Worm (Caenorhabditis elegans) whole organism, L2 larva: Measurements from ENCODE around the gene H04M03.3.

Source experiments
- C34F6.9 ChIP-seq: fragments of 150-350 bp; optimal IDR thresholded peaks from 2 replicates; lab custom pipeline; 2014; ENCODE audit warnings: missing biosample characterization, missing genetic modification characterization
- F13H6.1 ChIP-seq: sonication (generic microtip); optimal IDR thresholded peaks from 2 replicates; lab custom pipeline; 2016; ENCODE audit warnings: missing genetic modification characterization, missing compliant biosample characterization
- R02D3.7 ChIP-seq: fragments of 150-350 bp; optimal IDR thresholded peaks from 2 replicates; lab custom pipeline; 2014; ENCODE audit warnings: missing biosample characterization, missing genetic modification characterization
- Y55F3AM.14 ChIP-seq: fragments of 200-800 bp; sonication (Bioruptor generic); optimal IDR thresholded peaks from 2 replicates; lab custom pipeline; 2018; ENCODE audit warnings: mild to moderate bottlenecking, missing genetic modification characterization, missing compliant biosample characterization
- aly-2 ChIP-seq: fragments of 150-350 bp; optimal IDR thresholded peaks from 2 replicates; lab custom pipeline; 2014; ENCODE audit warnings: missing biosample characterization, missing genetic modification characterization
- ama-1 ChIP-seq: fragments of 150-350 bp; optimal IDR thresholded peaks from 2 replicates; lab custom pipeline; 2018; ENCODE audit warnings: inconsistent platforms
- ceh-16 ChIP-seq: fragments of 150-350 bp; optimal IDR thresholded peaks from 2 replicates; lab custom pipeline; 2014; ENCODE audit warnings: missing biosample characterization, missing genetic modification characterization
- ceh-82 ChIP-seq: fragments of 150-350 bp; optimal IDR thresholded peaks from 2 replicates; lab custom pipeline; 2014; ENCODE audit warnings: missing biosample characterization, missing genetic modification characterization
- egl-27 ChIP-seq: sonication (generic microtip); optimal IDR thresholded peaks from 3 replicates; lab custom pipeline; 2017; ENCODE audit warnings: missing biosample characterization, missing genetic modification reagents, missing genetic modification characterization
- elt-1 ChIP-seq: fragments of 150-350 bp; optimal IDR thresholded peaks from 2 replicates; lab custom pipeline; 2014; ENCODE audit warnings: missing biosample characterization, missing genetic modification characterization
- fos-1 ChIP-seq: fragments of 150-350 bp; optimal IDR thresholded peaks from 2 replicates; lab custom pipeline; 2014; ENCODE audit warnings: missing biosample characterization, missing genetic modification characterization
- gmeb-1 ChIP-seq: fragments of 150-350 bp; optimal IDR thresholded peaks from 2 replicates; lab custom pipeline; 2014; ENCODE audit warnings: missing biosample characterization, missing genetic modification characterization
- lin-11 ChIP-seq: fragments of 150-350 bp; sonication (generic microtip); optimal IDR thresholded peaks from 2 replicates; lab custom pipeline; 2014; ENCODE audit warnings: missing biosample characterization, missing genetic modification characterization, inconsistent platforms, mixed read lengths
- lin-13 ChIP-seq: fragments of 150-350 bp; optimal IDR thresholded peaks from 2 replicates; lab custom pipeline; 2014; ENCODE audit warnings: missing biosample characterization, missing genetic modification reagents, missing genetic modification characterization
- lin-39 ChIP-seq: fragments of 150-350 bp; optimal IDR thresholded peaks from 2 replicates; lab custom pipeline; 2014; ENCODE audit warnings: missing biosample characterization, missing genetic modification reagents, missing genetic modification characterization
- lsy-2 ChIP-seq, 2 experiments: fragments of 150-350 bp in 1 of 2; sonication (generic microtip) in 1 of 2; optimal IDR thresholded peaks; 2 replicates each; lab custom pipeline; 2014 to 2017; ENCODE audit warnings: missing biosample characterization in 2 of 2, missing genetic modification characterization in 2 of 2
- mab-5 ChIP-seq: fragments of 150-350 bp; optimal IDR thresholded peaks from 2 replicates; lab custom pipeline; 2014; ENCODE audit warnings: missing biosample characterization, missing genetic modification characterization
- mbf-1 ChIP-seq: sonication (generic microtip); optimal IDR thresholded peaks from 2 replicates; lab custom pipeline; 2017; ENCODE audit warnings: missing biosample characterization, missing genetic modification characterization
- mdl-1 ChIP-seq, 2 experiments: fragments of 150-350 bp in 1 of 2; sonication (generic microtip) in 1 of 2; optimal IDR thresholded peaks; 2 replicates each; lab custom pipeline; 2017; ENCODE audit warnings: missing biosample characterization in 2 of 2, missing genetic modification characterization in 2 of 2
- nhr-11 ChIP-seq: fragments of 150-350 bp; optimal IDR thresholded peaks from 2 replicates; lab custom pipeline; 2014; ENCODE audit warnings: missing biosample characterization, missing genetic modification characterization
- nhr-12 ChIP-seq: fragments of 150-350 bp; optimal IDR thresholded peaks from 2 replicates; lab custom pipeline; 2014; ENCODE audit warnings: missing biosample characterization, missing genetic modification characterization
- nhr-129 ChIP-seq: fragments of 150-350 bp; optimal IDR thresholded peaks from 2 replicates; lab custom pipeline; 2014; ENCODE audit warnings: missing biosample characterization, missing genetic modification characterization
- nhr-23 ChIP-seq: fragments of 150-350 bp; optimal IDR thresholded peaks from 2 replicates; lab custom pipeline; 2014; ENCODE audit warnings: missing biosample characterization, missing genetic modification reagents, missing genetic modification characterization
- nhr-237 ChIP-seq: fragments of 150-350 bp; optimal IDR thresholded peaks from 2 replicates; lab custom pipeline; 2014; ENCODE audit warnings: missing biosample characterization, missing genetic modification characterization
- nhr-25 ChIP-seq: fragments of 150-350 bp; sonication (generic microtip); optimal IDR thresholded peaks from 3 replicates; lab custom pipeline; 2014; ENCODE audit warnings: missing biosample characterization, missing genetic modification characterization
- sem-4 ChIP-seq: fragments of 150-350 bp; optimal IDR thresholded peaks from 2 replicates; lab custom pipeline; 2014; ENCODE audit warnings: missing biosample characterization, missing genetic modification reagents, missing genetic modification characterization
- skn-1 ChIP-seq: sonication (generic microtip); optimal IDR thresholded peaks from 2 replicates; lab custom pipeline; 2017; ENCODE audit warnings: missing biosample characterization, missing genetic modification characterization
- sma-3 ChIP-seq: sonication (generic microtip); optimal IDR thresholded peaks from 2 replicates; lab custom pipeline; 2016; ENCODE audit warnings: missing genetic modification reagents, missing genetic modification characterization, missing compliant biosample characterization
- sma-9 ChIP-seq, 2 experiments: fragments of 150-350 bp in 1 of 2; sonication (generic microtip) in 1 of 2; optimal IDR thresholded peaks; 2 replicates each; lab custom pipeline; 2014 to 2016; ENCODE audit warnings: missing genetic modification characterization in 2 of 2, mild to moderate bottlenecking in 1 of 2, missing biosample characterization in 1 of 2, missing compliant biosample characterization in 1 of 2, missing genetic modification reagents in 1 of 2, moderate library complexity in 1 of 2
- unc-39 ChIP-seq: fragments of 150-350 bp; optimal IDR thresholded peaks from 2 replicates; lab custom pipeline; 2014; ENCODE audit warnings: missing biosample characterization, missing genetic modification characterization
- unc-55 ChIP-seq: fragments of 150-350 bp; sonication (generic microtip); optimal IDR thresholded peaks from 3 replicates; lab custom pipeline; 2014; ENCODE audit warnings: missing biosample characterization, missing genetic modification reagents, missing genetic modification characterization
- zag-1 ChIP-seq: fragments of 150-350 bp; optimal IDR thresholded peaks from 2 replicates; lab custom pipeline; 2014; ENCODE audit warnings: missing biosample characterization, missing genetic modification characterization
- ztf-1 ChIP-seq: fragments of 200-800 bp; sonication (Bioruptor generic); conservative IDR thresholded peaks from 2 replicates; pipeline ENCODE4 v1.3.6; 2022; ENCODE audit warnings: missing genetic modification characterization, missing compliant biosample characterization
- ztf-4 ChIP-seq: fragments of 150-350 bp; optimal IDR thresholded peaks from 2 replicates; lab custom pipeline; 2014; ENCODE audit warnings: missing biosample characterization, missing genetic modification characterization

Gene H04M03.3

DNA sequence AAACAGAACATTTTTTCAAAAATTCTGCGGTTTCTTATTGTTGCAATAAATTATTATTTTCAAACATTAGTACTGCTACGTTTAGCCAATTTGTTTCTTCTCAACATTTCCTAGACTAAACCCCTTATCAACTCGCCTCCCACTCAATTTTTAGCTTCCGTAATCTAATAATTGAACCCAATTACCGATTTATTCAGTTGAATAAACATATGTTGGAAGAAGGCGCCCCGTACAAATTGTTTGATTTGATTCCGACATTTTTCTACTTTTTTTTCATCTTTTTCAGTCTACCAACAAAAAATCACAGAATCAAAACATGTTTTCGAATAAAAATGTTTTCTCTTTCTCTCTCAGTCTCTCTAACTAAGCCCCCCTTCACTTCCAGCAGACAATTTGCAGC, 11.4 kb downstream of the H04M03.3 start:
- no peak for TF ChIP-seq F13H6.1 (tag; lab: Kevin White, UChicago)
- TF ChIP-seq ztf-1 (GFP tag; lab: Robert Waterston, UW), result no peak
- no peak for TF ChIP-seq nhr-25
- TF ChIP-seq lin-39 (tag; lab: Kevin White, UChicago), result no peak
- TF ChIP-seq ceh-16 (tag; lab: Kevin White, UChicago), result no peak
- no peak for TF ChIP-seq C34F6.9 (tag; lab: Kevin White, UChicago)
- TF ChIP-seq skn-1 (tag; lab: Kevin White, UChicago), result no peak
- no peak for TF ChIP-seq unc-39
- no peak for TF ChIP-seq ztf-4 (tag; lab: Kevin White, UChicago)
- TF ChIP-seq ceh-82 (tag; lab: Kevin White, UChicago), result no peak
- TF ChIP-seq zag-1 (tag; lab: Kevin White, UChicago), result no peak
- TF ChIP-seq aly-2 (tag; lab: Kevin White, UChicago), result no peak
- TF ChIP-seq Y55F3AM.14 (GFP tag; lab: Kevin White, UChicago), result no peak
- no peak for TF ChIP-seq nhr-11
- TF ChIP-seq nhr-23 (tag; lab: Kevin White, UChicago), result no peak
- no peak for TF ChIP-seq lin-13 (GFP tag; lab: Kevin White, UChicago)
- TF ChIP-seq, all 48 proteins: peak for 0

DNA sequence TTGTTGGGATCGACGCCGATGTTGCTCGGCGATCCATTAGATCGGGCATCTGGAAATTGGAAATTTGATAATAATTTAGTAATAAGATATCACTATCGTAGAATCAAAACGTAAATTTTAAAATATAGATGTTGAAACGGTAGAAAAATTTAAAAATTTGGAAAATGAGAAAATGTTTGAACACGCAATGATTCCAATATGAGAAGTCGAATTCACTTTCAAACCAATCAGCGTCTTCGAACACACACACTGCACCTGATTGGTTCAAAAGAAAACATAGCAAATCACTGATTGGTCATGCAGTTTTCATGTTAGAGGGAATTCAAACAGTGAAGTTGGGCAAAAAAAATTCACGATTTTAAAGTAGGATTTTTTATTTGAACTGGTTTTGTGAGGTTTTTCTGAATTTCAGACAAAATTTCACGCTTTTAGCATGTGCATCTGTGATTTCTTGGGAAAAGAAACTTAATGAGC, 12.0 kb downstream of the H04M03.3 start, which contains the start of gene H04M03.12:
Gene H04M03.12 (minus strand): TSS at position 51 of the 474 bp plus-strand sequence.
- TF ChIP-seq nhr-237 (tag; lab: Kevin White, UChicago), result no peak
- TF ChIP-seq fos-1 (tag; lab: Kevin White, UChicago), result no peak
- no peak for TF ChIP-seq ztf-4 (tag; lab: Kevin White, UChicago)
- no peak for TF ChIP-seq lin-39 (tag; lab: Kevin White, UChicago)
- no peak for TF ChIP-seq lin-11 (tag; lab: Kevin White, UChicago)
- TF ChIP-seq sem-4 (tag; lab: Kevin White, UChicago), result no peak
- no peak for TF ChIP-seq mab-5
- TF ChIP-seq gmeb-1 (tag; lab: Kevin White, UChicago), result no peak
- no peak for TF ChIP-seq mbf-1
- TF ChIP-seq nhr-23 (tag; lab: Kevin White, UChicago), result no peak
- no peak for TF ChIP-seq sma-3
- no peak for TF ChIP-seq R02D3.7 (tag; lab: Kevin White, UChicago)
- TF ChIP-seq nhr-25, result no peak
- no peak for TF ChIP-seq nhr-12 (tag; lab: Kevin White, UChicago)
- no peak for TF ChIP-seq zag-1 (tag; lab: Kevin White, UChicago)
- no peak for TF ChIP-seq skn-1 (tag; lab: Kevin White, UChicago)
- no peak for TF ChIP-seq sma-9 (GFP tag; optimal IDR thresholded peaks at IDR 0.05; lab: Kevin White, UChicago)
- TF ChIP-seq sma-9 (tag; optimal IDR thresholded peaks at IDR 0.05; lab: Kevin White, UChicago), result no peak
- no peak for TF ChIP-seq ztf-1 (GFP tag; lab: Robert Waterston, UW)
- no peak for TF ChIP-seq aly-2 (tag; lab: Kevin White, UChicago)
- no peak for TF ChIP-seq nhr-129 (tag; lab: Kevin White, UChicago)

DNA sequence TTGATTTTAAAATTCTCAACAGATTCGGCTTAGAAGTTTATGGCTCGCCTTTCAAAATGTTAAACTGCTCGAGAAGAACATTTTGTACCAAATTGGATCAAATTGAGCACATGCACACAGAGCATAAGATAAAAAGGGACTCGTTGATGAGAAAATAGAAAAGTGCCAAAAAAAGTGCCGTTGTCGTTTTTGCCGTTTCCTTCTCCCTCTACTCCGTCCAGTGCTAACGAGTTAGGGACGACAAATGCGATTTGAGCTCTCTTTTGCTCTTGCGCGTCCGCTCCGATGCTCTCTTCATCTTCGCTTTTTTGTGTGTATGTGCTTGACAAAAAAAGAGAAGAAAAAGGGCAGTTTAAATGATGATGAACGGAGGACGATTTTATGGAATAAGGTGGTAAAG, 23.8 kb downstream of the H04M03.3 start:
- peak; percentile 26 for TF ChIP-seq zag-1 (tag; lab: Kevin White, UChicago)
- no peak for TF ChIP-seq lsy-2 (tag; optimal IDR thresholded peaks at IDR 0.05; lab: Kevin White, UChicago)

DNA sequence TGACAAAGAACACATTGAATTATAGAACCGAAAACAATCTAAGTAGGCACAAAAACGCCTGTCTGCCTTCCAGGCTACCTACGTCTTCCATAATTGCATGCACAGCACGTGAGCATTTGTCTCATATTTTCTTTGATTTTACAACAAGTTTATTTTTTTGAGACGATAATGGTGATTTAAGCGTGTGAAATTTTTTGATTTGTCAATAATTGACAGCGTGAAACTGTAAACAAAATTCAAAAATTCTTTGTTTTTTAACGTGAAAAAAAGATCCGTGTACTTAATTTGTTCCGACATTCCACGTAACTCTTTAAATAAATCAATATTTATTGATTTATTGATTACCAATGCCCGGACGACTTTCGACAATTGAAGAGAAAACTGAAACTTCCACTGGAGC, 25.7 kb downstream of the H04M03.3 start, which contains the start of gene dhhc-13:
Gene dhhc-13 (plus strand): TSS at position 301 of the 400 bp plus-strand sequence.
- TF ChIP-seq lin-11 (tag; lab: Kevin White, UChicago) (no peak), zag-1 (tag; lab: Kevin White, UChicago) (no peak), C34F6.9 (tag; lab: Kevin White, UChicago) (no peak), elt-1 (tag; lab: Kevin White, UChicago) (no peak), ama-1 (no peak), egl-27 (tag; lab: Kevin White, UChicago) (no peak), sma-9 (GFP tag; optimal IDR thresholded peaks at IDR 0.05; lab: Kevin White, UChicago) (no peak), sma-9 (tag; optimal IDR thresholded peaks at IDR 0.05; lab: Kevin White, UChicago) (no peak), nhr-23 (tag; lab: Kevin White, UChicago) (no peak), mdl-1 (tag; optimal IDR thresholded peaks at IDR 0.05; lab: Kevin White, UChicago) (no peak), unc-39 (no peak), F13H6.1 (tag; lab: Kevin White, UChicago) (no peak), gmeb-1 (tag; lab: Kevin White, UChicago) (no peak), unc-55 (GFP tag; lab: Kevin White, UChicago) (no peak), lsy-2 (tag; optimal IDR thresholded peaks at IDR 0.05; lab: Kevin White, UChicago) (no peak), ztf-4 (tag; lab: Kevin White, UChicago) (no peak), sem-4 (tag; lab: Kevin White, UChicago) (no peak)
